Fruit fly (Drosophila melanogaster) whole organism, wandering third instar larva: ENCODE measurements around the gene CG11583.

Experiments used
- Abd-B ChIP-seq: fragments of >200 bp; optimal IDR thresholded peaks from 2 replicates; lab custom pipeline; 2017; ENCODE audit warnings: missing biosample characterization, missing genetic modification characterization
- CG32264 ChIP-seq: fragments of 200-800 bp; sonication (Bioruptor generic); optimal IDR thresholded peaks from 2 replicates; lab custom pipeline; 2016; ENCODE audit warnings: missing biosample characterization, missing genetic modification characterization
- CG9705 ChIP-seq: fragments of 200-800 bp; sonication (Bioruptor generic); optimal IDR thresholded peaks from 2 replicates; lab custom pipeline; 2018; ENCODE audit warnings: missing biosample characterization, mild to moderate bottlenecking, missing genetic modification characterization
- CrebA ChIP-seq: fragments of 200-800 bp; sonication (Bioruptor generic); optimal IDR thresholded peaks from 2 replicates; lab custom pipeline; 2016; ENCODE audit warnings: missing biosample characterization, mild to moderate bottlenecking, missing genetic modification characterization, borderline replicate concordance
- Dfd ChIP-seq: fragments of >200 bp; optimal IDR thresholded peaks from 2 replicates; lab custom pipeline; 2017; ENCODE audit warnings: missing biosample characterization, missing genetic modification characterization
- Dif ChIP-seq: fragments of 200-275, 200-300 bp; sonication (Bioruptor generic); optimal IDR thresholded peaks from 2 replicates; lab custom pipeline; 2018; ENCODE audit warnings: missing biosample characterization, missing genetic modification characterization; ENCODE audit not compliant: partially characterized antibody
- GATAd ChIP-seq: sonication (Bioruptor generic); optimal IDR thresholded peaks from 2 replicates; lab custom pipeline; 2016; ENCODE audit warnings: missing biosample characterization, missing genetic modification characterization
- HLH106 ChIP-seq: fragments of 200-800 bp; optimal IDR thresholded peaks from 3 replicates; lab custom pipeline; 2019; ENCODE audit warnings: missing biosample characterization, mild to moderate bottlenecking, missing genetic modification characterization, moderate library complexity
- Hnf4 ChIP-seq: fragments of 200-800 bp; sonication (Bioruptor generic); optimal IDR thresholded peaks from 2 replicates; lab custom pipeline; 2016; ENCODE audit warnings: missing biosample characterization, mild to moderate bottlenecking, missing genetic modification characterization
- Hr78 ChIP-seq: fragments of >200 bp; optimal IDR thresholded peaks from 2 replicates; lab custom pipeline; 2017; ENCODE audit warnings: missing biosample characterization, missing genetic modification characterization
- Hr83 ChIP-seq: fragments of 200-300 bp; sonication (Bioruptor generic); optimal IDR thresholded peaks from 2 replicates; lab custom pipeline; 2016; ENCODE audit warnings: missing biosample characterization, mild to moderate bottlenecking, missing genetic modification characterization, moderate library complexity; ENCODE audit not compliant: poor library complexity, severe bottlenecking
- Jra ChIP-seq: sonication (Bioruptor generic); optimal IDR thresholded peaks from 2 replicates; lab custom pipeline; 2016; ENCODE audit warnings: missing biosample characterization, missing genetic modification characterization
- Mio ChIP-seq: sonication (Bioruptor generic); optimal IDR thresholded peaks from 2 replicates; lab custom pipeline; 2016; ENCODE audit warnings: missing biosample characterization, missing genetic modification characterization
- Myc ChIP-seq: fragments of >200 bp; optimal IDR thresholded peaks from 2 replicates; lab custom pipeline; 2017
- N ChIP-seq: fragments of >200 bp; optimal IDR thresholded peaks from 2 replicates; lab custom pipeline; 2018; ENCODE audit warnings: missing biosample characterization, missing external identifiers, missing genetic modification characterization
- OdsH ChIP-seq: fragments of 200-800 bp; sonication (Bioruptor generic); optimal IDR thresholded peaks from 2 replicates; lab custom pipeline; 2016; ENCODE audit warnings: missing biosample characterization, mild to moderate bottlenecking, missing genetic modification characterization
- Rel ChIP-seq, 2 experiments: fragments of 200-800 bp; sonication (Bioruptor generic) in 1 of 2; optimal IDR thresholded peaks; 2 replicates in 1 of 2; 3 replicates in 1 of 2; lab custom pipeline; 2016 to 2019; ENCODE audit warnings: mild to moderate bottlenecking in 2 of 2, missing biosample characterization in 2 of 2, missing genetic modification characterization in 2 of 2, moderate library complexity in 1 of 2
- Sp1 ChIP-seq: fragments of 200-800 bp; sonication (Bioruptor generic); optimal IDR thresholded peaks from 3 replicates; lab custom pipeline; 2019; ENCODE audit warnings: missing biosample characterization, mild to moderate bottlenecking, missing genetic modification characterization, moderate library complexity
- Vsx2 ChIP-seq: fragments of 200-300, 225-300 bp; sonication (Bioruptor generic); optimal IDR thresholded peaks from 2 replicates; lab custom pipeline; 2018; ENCODE audit warnings: missing biosample characterization, missing genetic modification characterization; ENCODE audit not compliant: partially characterized antibody
- br ChIP-seq: fragments of 200-800 bp; sonication (Bioruptor generic); optimal IDR thresholded peaks from 2 replicates; lab custom pipeline; 2016; ENCODE audit warnings: missing biosample characterization, missing genetic modification characterization
- brk ChIP-seq: fragments of 200-800 bp; sonication (Bioruptor generic); optimal IDR thresholded peaks from 2 replicates; lab custom pipeline; 2016; ENCODE audit warnings: missing biosample characterization, mild to moderate bottlenecking, missing genetic modification characterization
- dl ChIP-seq, 2 experiments: fragments of 175-275, 200-275 bp in 1 of 2; fragments of 200-275 bp in 1 of 2; sonication (Bioruptor generic); optimal IDR thresholded peaks; lab custom pipeline; 2018; ENCODE audit warnings: mild to moderate bottlenecking in 2 of 2, missing biosample characterization in 2 of 2, missing genetic modification characterization in 2 of 2, moderate library complexity in 2 of 2; ENCODE audit not compliant: partially characterized antibody in 2 of 2, insufficient read depth in 1 of 2
- dmrt93B ChIP-seq: fragments of 200-800 bp; sonication (Bioruptor generic); optimal IDR thresholded peaks from 2 replicates; lab custom pipeline; 2018; ENCODE audit warnings: missing biosample characterization, mild to moderate bottlenecking, missing genetic modification characterization
- dsf ChIP-seq: sonication (Bioruptor generic); optimal IDR thresholded peaks from 2 replicates; lab custom pipeline; 2016; ENCODE audit warnings: missing biosample characterization, missing genetic modification characterization, borderline replicate concordance
- ey ChIP-seq: fragments of 200-800 bp; sonication (Bioruptor generic); optimal IDR thresholded peaks from 2 replicates; lab custom pipeline; 2016; ENCODE audit warnings: missing biosample characterization, missing genetic modification characterization
- foxo ChIP-seq, 2 experiments: fragments of 200-800 bp; sonication (Bioruptor generic); optimal IDR thresholded peaks; 2 replicates in 1 of 2; 3 replicates in 1 of 2; lab custom pipeline; 2016 to 2017; ENCODE audit warnings: missing biosample characterization in 2 of 2, missing genetic modification characterization in 2 of 2
- fru ChIP-seq: fragments of 200-800 bp; sonication (Bioruptor generic); optimal IDR thresholded peaks from 3 replicates; lab custom pipeline; 2016; ENCODE audit warnings: missing biosample characterization, mild to moderate bottlenecking, missing genetic modification characterization
- h ChIP-seq: fragments of 200-800 bp; sonication (Bioruptor generic); optimal IDR thresholded peaks from 3 replicates; lab custom pipeline; 2016; ENCODE audit warnings: missing biosample characterization, mild to moderate bottlenecking, missing genetic modification characterization
- jim ChIP-seq: fragments of 175-275, 200-325 bp; sonication (Bioruptor generic); optimal IDR thresholded peaks from 2 replicates; lab custom pipeline; 2016; ENCODE audit warnings: missing biosample characterization, mild to moderate bottlenecking, missing genetic modification characterization
- lola ChIP-seq: fragments of >200 bp; optimal IDR thresholded peaks from 2 replicates; lab custom pipeline; 2017; ENCODE audit warnings: missing biosample characterization, missing genetic modification characterization
- pan ChIP-seq: fragments of >200 bp; optimal IDR thresholded peaks from 2 replicates; lab custom pipeline; 2017
- psq ChIP-seq: fragments of 200-800 bp; sonication (Bioruptor generic); optimal IDR thresholded peaks from 3 replicates; lab custom pipeline; 2017; ENCODE audit warnings: missing biosample characterization, mild to moderate bottlenecking, missing genetic modification characterization, moderate library complexity
- rgr ChIP-seq: fragments of 200-800 bp; sonication (Bioruptor generic); optimal IDR thresholded peaks from 3 replicates; lab custom pipeline; 2016; ENCODE audit warnings: missing biosample characterization, mild to moderate bottlenecking, missing genetic modification characterization
- sage ChIP-seq: fragments of 200-800 bp; sonication (Bioruptor generic); optimal IDR thresholded peaks from 2 replicates; lab custom pipeline; 2016; ENCODE audit warnings: missing biosample characterization, mild to moderate bottlenecking, missing genetic modification characterization
- sv ChIP-seq: fragments of 200-800 bp; sonication (Bioruptor generic); optimal IDR thresholded peaks from 3 replicates; lab custom pipeline; 2016; ENCODE audit warnings: missing biosample characterization, missing genetic modification characterization
- tai ChIP-seq: sonication (Bioruptor generic); optimal IDR thresholded peaks from 2 replicates; lab custom pipeline; 2016; ENCODE audit warnings: missing biosample characterization, missing genetic modification characterization
- usp ChIP-seq: fragments of >200 bp; optimal IDR thresholded peaks from 2 replicates; lab custom pipeline; 2017; ENCODE audit warnings: missing biosample characterization, missing genetic modification characterization
- woc ChIP-seq: sonication (Bioruptor generic); optimal IDR thresholded peaks from 2 replicates; lab custom pipeline; 2016; ENCODE audit warnings: missing biosample characterization, mild to moderate bottlenecking, missing genetic modification characterization

Gene CG11583

dm6 chr3L:4262384-4262783, 20.2 kb downstream of the CG11583 start, which contains the start of the genes CG11586 and VhaM9.7-a:
Gene CG11586 (minus strand): TSS chr3L:4262470.
Gene VhaM9.7-a (plus strand): TSS chr3L:4262705.
- TF ChIP-seq h (GFP tag; lab: Kevin White, UChicago), result peak; percentile 9
- no peak for TF ChIP-seq Rel (GFP tag; optimal IDR thresholded peaks at IDR 0.05; lab: Kevin White, UChicago)
- no peak for TF ChIP-seq Rel (tag; optimal IDR thresholded peaks at IDR 0.05; lab: Kevin White, UChicago)
- TF ChIP-seq rgr (GFP tag; lab: Kevin White, UChicago), result peak; percentile 18
- peak; percentile 1 for TF ChIP-seq OdsH (GFP tag; lab: Kevin White, UChicago)
- no peak for TF ChIP-seq dmrt93B
- TF ChIP-seq Jra (GFP tag; lab: Kevin White, UChicago), result peak; percentile 4
- peak in 1 of 2 experiments; percentile 21 for TF ChIP-seq foxo (GFP tag; optimal IDR thresholded peaks at IDR 0.05; lab: Kevin White, UChicago)
- TF ChIP-seq psq (GFP tag; lab: Kevin White, UChicago), result peak; percentile 4

- TF ChIP-seq brk (GFP tag; lab: Kevin White, UChicago), result no peak
- TF ChIP-seq CG32264 (GFP tag; lab: Kevin White, UChicago), result no peak
- TF ChIP-seq foxo (GFP tag; optimal IDR thresholded peaks at IDR 0.05; lab: Kevin White, UChicago), result no peak
- no peak for TF ChIP-seq N
- no peak for TF ChIP-seq Vsx2
- TF ChIP-seq sage (GFP tag; lab: Kevin White, UChicago), result no peak
- no peak for TF ChIP-seq tai (GFP tag; lab: Kevin White, UChicago)
- TF ChIP-seq Hnf4, result no peak
- no peak for TF ChIP-seq Jra (GFP tag; lab: Kevin White, UChicago)
- no peak for TF ChIP-seq sv (GFP tag; lab: Kevin White, UChicago)
- no peak for TF ChIP-seq Rel (GFP tag; optimal IDR thresholded peaks at IDR 0.05; lab: Kevin White, UChicago)
- no peak for TF ChIP-seq Rel (tag; optimal IDR thresholded peaks at IDR 0.05; lab: Kevin White, UChicago)
- TF ChIP-seq dmrt93B, result no peak
- TF ChIP-seq ey (GFP tag; lab: Kevin White, UChicago), result no peak
- no peak for TF ChIP-seq dsf (GFP tag; lab: Kevin White, UChicago)
- no peak for TF ChIP-seq woc (GFP tag; lab: Kevin White, UChicago)
- no peak for TF ChIP-seq Mio (GFP tag; lab: Kevin White, UChicago)
- TF ChIP-seq, all 38 proteins: peak for 0
These were observed 21.4 kb downstream of the CG11583 start for dm6 chr3L:4261177-4261576.

dm6 chr3L:4259102-4259558, 23.5 kb downstream of the CG11583 start, which contains the start of the genes CG15011 and CG1309:
Gene CG15011 (minus strand): TSS chr3L:4259152.
Gene CG1309 (plus strand): TSS chr3L:4259430.
- peak; percentile 88 for TF ChIP-seq GATAd (GFP tag; lab: Kevin White, UChicago)
- TF ChIP-seq br (GFP tag; lab: Kevin White, UChicago), result peak; percentile 83
- no peak for TF ChIP-seq pan (lab: Kevin White, UChicago)
- peak in 1 of 2 experiments; percentile 87 for TF ChIP-seq foxo (GFP tag; optimal IDR thresholded peaks at IDR 0.05; lab: Kevin White, UChicago)
- no peak for TF ChIP-seq N
- TF ChIP-seq Dif (GFP tag; lab: Kevin White, UChicago), result no peak
- no peak for TF ChIP-seq jim (GFP tag; lab: Kevin White, UChicago)
- TF ChIP-seq CrebA (GFP tag; lab: Kevin White, UChicago), result no peak
- no peak for TF ChIP-seq brk (GFP tag; lab: Kevin White, UChicago)
- no peak for TF ChIP-seq Rel (GFP tag; optimal IDR thresholded peaks at IDR 0.05; lab: Kevin White, UChicago)
- peak; percentile 72 for TF ChIP-seq Rel (tag; optimal IDR thresholded peaks at IDR 0.05; lab: Kevin White, UChicago)
- peak; percentile 86 for TF ChIP-seq Sp1 (GFP tag; lab: Kevin White, UChicago)
- TF ChIP-seq rgr (GFP tag; lab: Kevin White, UChicago), result peak; percentile 88
- peak; percentile 83 for TF ChIP-seq CG9705 (GFP tag; lab: Kevin White, UChicago)
- TF ChIP-seq ey (GFP tag; lab: Kevin White, UChicago), result peak; percentile 86
- TF ChIP-seq dsf (GFP tag; lab: Kevin White, UChicago), result peak; percentile 51
- TF ChIP-seq OdsH (GFP tag; lab: Kevin White, UChicago), result peak; percentile 82
- no peak for TF ChIP-seq Mio (GFP tag; lab: Kevin White, UChicago)
- TF ChIP-seq lola, result no peak
- TF ChIP-seq Hnf4, result peak; percentile 85
- TF ChIP-seq dl (GFP tag; optimal IDR thresholded peaks at IDR 0.05; lab: Kevin White, UChicago; ENCODE audit: insufficient read depth in 1 of 2, partially characterized antibody in 2 of 2), result no peak
- peak; percentile 47 for TF ChIP-seq Hr83
- TF ChIP-seq woc (GFP tag; lab: Kevin White, UChicago), result peak; percentile 94
- TF ChIP-seq h (GFP tag; lab: Kevin White, UChicago), result peak; percentile 90
- no peak for TF ChIP-seq Hr78
- no peak for TF ChIP-seq usp (GFP tag; lab: Kevin White, UChicago)
- no peak for TF ChIP-seq Dfd (GFP tag; lab: Kevin White, UChicago)
- TF ChIP-seq HLH106 (tag; lab: Kevin White, UChicago), result peak; percentile 89
- TF ChIP-seq fru (GFP tag; lab: Kevin White, UChicago), result peak; percentile 86
- TF ChIP-seq psq (GFP tag; lab: Kevin White, UChicago), result peak; percentile 72
- TF ChIP-seq sage (GFP tag; lab: Kevin White, UChicago), result no peak
- TF ChIP-seq dmrt93B, result peak; percentile 48
- TF ChIP-seq Jra (GFP tag; lab: Kevin White, UChicago), result peak; percentile 86
- peak; percentile 19 for TF ChIP-seq CG32264 (GFP tag; lab: Kevin White, UChicago)
- no peak for TF ChIP-seq Abd-B (GFP tag; lab: Kevin White, UChicago)
- TF ChIP-seq sv (GFP tag; lab: Kevin White, UChicago), result peak; percentile 74
- TF ChIP-seq Vsx2, result no peak
- no peak for TF ChIP-seq Myc (lab: Kevin White, UChicago)
- TF ChIP-seq tai (GFP tag; lab: Kevin White, UChicago), result no peak
